Fruit fly (Drosophila melanogaster): Measurements from ENCODE around the gene CG4546.

Gene CG4546

DNA sequence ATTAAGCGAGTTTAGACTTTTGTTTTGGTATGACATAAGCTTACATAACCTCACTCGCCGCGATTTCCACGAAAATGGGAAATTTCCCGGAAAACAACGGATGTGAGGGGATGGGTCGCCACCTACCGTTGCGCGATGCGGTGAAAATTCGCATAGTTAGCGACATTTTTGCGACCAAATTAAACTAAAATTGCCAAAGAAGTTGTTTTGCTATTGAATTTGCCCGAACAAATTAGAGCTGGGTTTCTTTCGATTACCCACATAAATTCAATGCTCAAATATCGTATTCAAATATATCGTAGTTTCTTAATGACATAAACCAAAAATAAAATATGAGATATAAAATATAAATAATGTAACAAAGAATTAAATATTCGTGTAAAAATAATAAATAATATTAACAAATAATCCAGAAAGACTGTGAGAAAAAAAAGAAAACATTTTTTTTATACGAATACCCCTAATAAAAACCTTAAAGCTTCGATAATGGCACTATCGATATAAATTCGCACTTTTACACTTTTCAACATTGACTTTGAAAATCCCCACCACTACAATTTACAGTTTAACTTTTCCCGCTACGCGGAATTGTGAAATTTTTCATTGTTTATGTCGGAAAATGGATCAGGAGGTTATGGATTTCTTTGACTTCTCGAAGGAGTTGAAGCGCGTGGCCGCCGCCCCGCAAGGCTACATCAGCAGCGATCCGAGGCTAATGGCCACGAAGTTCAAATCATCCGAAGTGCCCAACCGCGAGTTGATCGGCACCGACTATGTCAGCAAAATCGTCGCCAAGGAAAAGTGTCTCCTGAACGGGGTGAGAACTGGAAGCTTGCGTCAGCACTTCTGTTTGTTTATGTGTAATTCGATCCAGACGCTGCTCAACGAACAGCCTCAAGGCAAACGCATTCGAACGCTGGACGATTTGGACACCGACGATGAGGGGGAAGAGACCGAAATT is 9.2 kb upstream of the CG4546 start, which contains the start of the genes ND-23 and spn-E (continued):
- TF ChIP-seq stwl (tag; optimal IDR thresholded peaks at IDR 0.05): peak; percentile 79
- TF ChIP-seq CG12659 (GFP tag; optimal IDR thresholded peaks at IDR 0.05): peak; percentile 74
- TF ChIP-seq CG8765 (GFP tag; IDR thresholded peaks at IDR 0.05): no peak
- no peak for TF ChIP-seq Rx (GFP tag; IDR thresholded peaks at IDR 0.05)
- no peak for TF ChIP-seq Doc2 (GFP tag; IDR thresholded peaks at IDR 0.05)
- peak; percentile 59 for TF ChIP-seq Sox102F (GFP tag; optimal IDR thresholded peaks at IDR 0.05)
- peak; percentile 57 for TF ChIP-seq vvl (GFP tag; IDR thresholded peaks at IDR 0.05)
- peak; percentile 58 for TF ChIP-seq CG10979 (tag; optimal IDR thresholded peaks at IDR 0.05)
- no peak for TF ChIP-seq CG2202 (tag; optimal IDR thresholded peaks at IDR 0.05)
- no peak for TF ChIP-seq CG15479 (GFP tag; optimal IDR thresholded peaks at IDR 0.05)
- TF ChIP-seq br (optimal IDR thresholded peaks at IDR 0.05): no peak
- no peak for TF ChIP-seq Camta (GFP tag; optimal IDR thresholded peaks at IDR 0.05)
- no peak for TF ChIP-seq CG16863 (GFP tag; optimal IDR thresholded peaks at IDR 0.05)
- no peak; the same call in 2 of the 3 replicates for TF ChIP-seq CG14050 (GFP tag; IDR thresholded peaks at IDR 0.05)
- TF ChIP-seq CG10462 (GFP tag; optimal IDR thresholded peaks at IDR 0.05): no peak
- no peak for TF ChIP-seq sc (optimal IDR thresholded peaks at IDR 0.05)
- TF ChIP-seq sc (GFP tag; optimal IDR thresholded peaks at IDR 0.05): no peak
- TF ChIP-seq dysf (GFP tag; IDR thresholded peaks at IDR 0.05): peak; percentile 16; the same call in 1 of the 3 replicates
- TF ChIP-seq CG13287 (GFP tag; IDR thresholded peaks at IDR 0.05; ENCODE audit: partially characterized antibody): peak; percentile 87
- no peak for TF ChIP-seq CG8478 (optimal IDR thresholded peaks at IDR 0.05)
- no peak for TF ChIP-seq hkb (optimal IDR thresholded peaks at IDR 0.05)
- no peak for TF ChIP-seq hkb (GFP tag; IDR thresholded peaks at IDR 0.05)
- no peak; the same call in 2 of the 3 replicates for TF ChIP-seq CG34422 (GFP tag; IDR thresholded peaks at IDR 0.05)
- TF ChIP-seq CG1647 (GFP tag; optimal IDR thresholded peaks at IDR 0.05): no peak
- peak; percentile 82 for TF ChIP-seq Sry-δ (GFP tag; optimal IDR thresholded peaks at IDR 0.05)
- peak; percentile 61 for TF ChIP-seq Ptx1 (GFP tag; IDR thresholded peaks at IDR 0.05)
- TF ChIP-seq CG18262 (tag; optimal IDR thresholded peaks at IDR 0.05): peak; percentile 69
- TF ChIP-seq ATbp (GFP tag; optimal IDR thresholded peaks at IDR 0.05): no peak
- no peak for TF ChIP-seq pho (GFP tag; optimal IDR thresholded peaks at IDR 0.05)
- no peak; the same call in 1 of the 2 replicates for TF ChIP-seq CG2129 (GFP tag; IDR thresholded peaks at IDR 0.05; ENCODE audit: partially characterized antibody)
- TF ChIP-seq bbx (GFP tag; IDR thresholded peaks at IDR 0.05; ENCODE audit: partially characterized antibody): peak; percentile 64
- no peak for TF ChIP-seq CG1792 (GFP tag; optimal IDR thresholded peaks at IDR 0.05)
- TF ChIP-seq CG4282 (GFP tag; optimal IDR thresholded peaks at IDR 0.05): no peak
- TF ChIP-seq CG14667 (GFP tag; IDR thresholded peaks at IDR 0.05): 0 out of 2 replicates have a peak, but pooled peaks have one; percentile 15
- TF ChIP-seq fu2 (GFP tag; optimal IDR thresholded peaks at IDR 0.05): no peak
- TF ChIP-seq Fer1 (GFP tag; optimal IDR thresholded peaks at IDR 0.05): no peak
- peak; percentile 72 for TF ChIP-seq CG9932 (GFP tag; IDR thresholded peaks at IDR 0.05)
- TF ChIP-seq MESR4 (GFP tag; optimal IDR thresholded peaks at IDR 0.05): peak; percentile 81
- TF ChIP-seq zen (tag; optimal IDR thresholded peaks at IDR 0.05): peak; percentile 69
- TF ChIP-seq tio (GFP tag; optimal IDR thresholded peaks at IDR 0.05): no peak
- no peak for TF ChIP-seq CG11247 (GFP tag; IDR thresholded peaks at IDR 0.05)
- TF ChIP-seq Oli (tag; optimal IDR thresholded peaks at IDR 0.05): peak; percentile 11
- TF ChIP-seq CG32767 (GFP tag; IDR thresholded peaks at IDR 0.05): no peak
- TF ChIP-seq CG6689 (GFP tag; IDR thresholded peaks at IDR 0.05): peak; percentile 57; the same call in 1 of the 2 replicates
- no peak for TF ChIP-seq CG12299 (tag; optimal IDR thresholded peaks at IDR 0.05)
- peak; percentile 86 for TF ChIP-seq knrl (GFP tag; IDR thresholded peaks at IDR 0.05; ENCODE audit: partially characterized antibody)
- TF ChIP-seq CG9727 (GFP tag; optimal IDR thresholded peaks at IDR 0.05): peak; percentile 40
- no peak for TF ChIP-seq gt (GFP tag; IDR thresholded peaks at IDR 0.05)
- no peak for TF ChIP-seq schlank (tag; optimal IDR thresholded peaks at IDR 0.05)
- peak; percentile 49 for TF ChIP-seq CG33557 (GFP tag; optimal IDR thresholded peaks at IDR 0.05)
